Worm (Caenorhabditis elegans): ENCODE data around the gene Y6G8.5.

- TF ChIP-seq ztf-11 (tag; optimal IDR thresholded peaks at IDR 0.05) (no peak), nhr-77 (tag; optimal IDR thresholded peaks at IDR 0.05) (no peak), ztf-4 (tag; optimal IDR thresholded peaks at IDR 0.05) (no peak), tbx-2 (tag; optimal IDR thresholded peaks at IDR 0.05) (no peak), nhr-25 (tag; optimal IDR thresholded peaks at IDR 0.05) (no peak), ama-1 (optimal IDR thresholded peaks at IDR 0.05) (no peak), elt-3 (tag; optimal IDR thresholded peaks at IDR 0.05) (no peak), elt-1 (tag; optimal IDR thresholded peaks at IDR 0.05) (no peak), nhr-28 (tag; optimal IDR thresholded peaks at IDR 0.05) (no peak), mml-1 (tag; optimal IDR thresholded peaks at IDR 0.05) (no peak), fos-1 (tag; optimal IDR thresholded peaks at IDR 0.05) (no peak), fkh-10 (GFP tag; optimal IDR thresholded peaks at IDR 0.05) (no peak), skn-1 (tag; optimal IDR thresholded peaks at IDR 0.05) (no peak), egl-27 (tag; optimal IDR thresholded peaks at IDR 0.05) (no peak)
These were observed at the start of gene Y6G8.5 for ce11 chrV:17615609-17616008.
